Worm (Caenorhabditis elegans) whole organism, late embryonic: Measurements from ENCODE around the gene B0334.4.

Experiments used
- ceh-45 ChIP-seq: fragments of 200-800 bp; sonication (Bioruptor generic); IDR thresholded peaks from 2 replicates; pipeline ENCODE4 v1.3.6; 2022; ENCODE audit warnings: missing genetic modification reagents, missing genetic modification characterization, missing compliant biosample characterization
- pha-2 ChIP-seq: sonication (generic microtip); optimal IDR thresholded peaks from 2 replicates; lab custom pipeline; 2017; ENCODE audit warnings: mild to moderate bottlenecking, missing genetic modification characterization, missing compliant biosample characterization

ce11 chrII:11535429-11535828 is 39.9 kb downstream of the B0334.4 start:
- no peak for TF ChIP-seq pha-2 (tag; lab: Kevin White, UChicago)
- TF ChIP-seq ceh-45 (GFP tag; lab: Robert Waterston, UW), result no peak
